Worm (Caenorhabditis elegans): ENCODE results near the gene oga-1.

DNA sequence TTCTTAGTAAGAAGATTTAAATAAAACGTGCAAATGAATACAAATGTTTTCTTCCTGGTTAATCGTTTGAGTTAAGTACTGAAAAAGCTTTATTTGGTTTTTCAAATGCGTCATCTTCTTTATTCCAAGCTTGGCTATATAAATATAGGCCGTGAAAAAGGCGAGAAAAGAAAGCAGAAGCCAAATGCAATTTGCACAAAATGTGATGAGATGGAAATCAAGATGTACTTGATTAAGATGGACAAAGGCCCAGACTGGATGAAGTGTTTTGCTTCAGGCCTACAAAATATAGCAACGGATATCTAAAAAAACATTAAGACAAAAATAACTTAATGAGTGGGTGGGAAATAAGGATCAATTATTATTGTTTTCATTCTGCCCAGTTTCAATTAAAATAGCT is 25.0 kb upstream of the oga-1 start:
- no peak for TF ChIP-seq sea-1 (GFP tag; conservative IDR thresholded peaks at IDR 0.05)
- no peak for TF ChIP-seq ama-1 (optimal IDR thresholded peaks at IDR 0.05)
